Worm (Caenorhabditis elegans) whole organism, midembryonic: ENCODE data around the gene ric-8.

Experiments used
- T22C8.4 ChIP-seq: fragments of 200-800 bp; sonication (Bioruptor generic); IDR thresholded peaks from 2 replicates; pipeline ENCODE4 v1.3.6; 2022; ENCODE audit warnings: missing genetic modification characterization, missing compliant biosample characterization
- cog-1 ChIP-seq: sonication (generic microtip); optimal IDR thresholded peaks from 2 replicates; lab custom pipeline; 2016; ENCODE audit warnings: missing genetic modification characterization, missing compliant biosample characterization
- flt-1 ChIP-seq: fragments of 200-800 bp; sonication (Bioruptor generic); IDR thresholded peaks from 2 replicates; pipeline ENCODE4 v1.3.6; 2022; ENCODE audit warnings: missing genetic modification characterization, missing compliant biosample characterization
- klf-2 ChIP-seq: fragments of 200-800 bp; sonication (Bioruptor generic); conservative IDR thresholded peaks from 2 replicates; pipeline ENCODE4 v1.3.6; 2022; ENCODE audit warnings: missing genetic modification reagents, missing genetic modification characterization, missing compliant biosample characterization
- med-1 ChIP-seq: sonication (generic microtip); optimal IDR thresholded peaks from 2 replicates; lab custom pipeline; 2017; ENCODE audit warnings: missing genetic modification characterization, mild to moderate bottlenecking, missing compliant biosample characterization, antibody characterized with exemption, missing genetic modification reagents; ENCODE audit not compliant: insufficient read depth
- ref-1 ChIP-seq: fragments of 200-800 bp; sonication (Bioruptor generic); conservative IDR thresholded peaks from 2 replicates; pipeline ENCODE4 v1.3.6; 2022; ENCODE audit warnings: missing genetic modification reagents, missing genetic modification characterization, missing compliant biosample characterization
- tab-1 ChIP-seq: fragments of 200-800 bp; sonication (Bioruptor generic); IDR thresholded peaks from 2 replicates; pipeline ENCODE4 v1.3.6; 2022; ENCODE audit warnings: missing genetic modification characterization, missing compliant biosample characterization
- ztf-23 ChIP-seq: fragments of 200-800 bp; sonication (Bioruptor generic); IDR thresholded peaks from 2 replicates; pipeline ENCODE4 v1.3.6; 2022; ENCODE audit warnings: missing genetic modification reagents, missing genetic modification characterization, missing compliant biosample characterization
- ztf-29 ChIP-seq: fragments of 200-800 bp; sonication (Bioruptor generic); IDR thresholded peaks from 2 replicates; pipeline ENCODE4 v1.3.6; 2022; ENCODE audit warnings: missing genetic modification reagents, missing genetic modification characterization, missing compliant biosample characterization

The ric-8 gene

DNA sequence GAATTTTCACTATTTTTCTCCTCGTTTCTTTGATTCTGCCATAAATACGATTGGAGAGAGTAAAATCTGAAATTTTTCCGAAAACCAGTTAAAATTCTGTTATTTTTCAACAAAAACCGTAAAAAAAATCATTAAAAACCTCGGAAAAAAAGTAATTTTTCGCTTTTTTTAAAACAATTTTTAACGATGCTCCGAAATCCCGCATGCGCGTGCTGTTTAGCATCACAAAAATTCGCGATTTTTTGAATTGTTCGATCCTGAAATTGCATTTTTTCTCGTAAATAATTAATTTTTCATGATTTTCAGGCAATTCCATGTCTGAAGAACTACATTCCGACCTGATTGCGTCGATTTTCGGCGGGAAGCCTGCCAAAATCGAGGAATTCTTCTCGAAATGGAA lies at the start of gene ric-8:
Gene ric-8, plus strand, starts transcription at position 301 of the 400 bp plus-strand sequence.
- no peak for TF ChIP-seq ztf-29

DNA sequence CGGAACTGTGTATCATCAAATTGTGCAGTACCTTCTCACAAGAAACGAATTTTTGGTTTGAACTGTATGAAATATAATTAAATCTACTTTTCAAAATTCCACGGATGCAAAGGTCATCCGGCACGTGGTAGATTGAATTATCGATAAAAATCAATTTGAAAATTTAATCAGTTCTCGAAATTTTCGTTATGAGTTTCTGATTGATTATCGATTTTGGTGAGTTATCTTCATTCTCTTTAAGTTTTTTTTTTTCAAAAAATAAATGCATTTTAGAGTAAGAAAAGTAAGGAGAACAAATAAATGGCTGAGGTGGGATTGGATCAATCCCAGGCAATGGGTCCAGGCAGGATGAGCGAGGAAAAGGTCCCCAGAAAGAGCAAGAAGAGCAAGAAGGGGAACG lies 45.4 kb upstream of the ric-8 start, which contains the start of gene Y69A2AR.47:
Gene Y69A2AR.47, plus strand, starts transcription at position 301 of the 400 bp plus-strand sequence.
- TF ChIP-seq cog-1 (tag; lab: Kevin White, UChicago): no peak

DNA sequence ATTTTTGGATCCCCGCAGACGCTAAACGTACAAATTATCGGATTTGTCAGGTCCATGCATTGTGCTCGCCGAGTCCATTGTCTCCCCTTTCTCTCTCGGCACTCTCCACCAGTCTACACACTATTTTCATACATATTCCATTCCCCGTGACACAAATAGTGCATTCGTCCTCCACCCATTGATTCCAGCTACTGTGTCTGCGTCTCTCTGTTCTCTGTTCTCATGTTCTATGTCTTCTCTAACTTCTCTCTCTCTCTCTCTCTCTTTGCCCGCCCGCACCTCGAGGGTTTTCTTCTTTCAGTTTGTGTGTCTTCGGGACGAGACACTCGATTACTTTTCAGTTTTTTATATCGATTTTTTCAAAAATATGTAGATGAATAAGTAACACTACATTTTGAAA lies 43.1 kb upstream of the ric-8 start:
- TF ChIP-seq ref-1 (GFP tag; lab: Robert Waterston, UW) (no peak), T22C8.4 (GFP tag; lab: Robert Waterston, UW) (peak; percentile 9; the same call in 1 of the 2 replicates), ztf-23 (GFP tag; lab: Robert Waterston, UW) (no peak)

DNA sequence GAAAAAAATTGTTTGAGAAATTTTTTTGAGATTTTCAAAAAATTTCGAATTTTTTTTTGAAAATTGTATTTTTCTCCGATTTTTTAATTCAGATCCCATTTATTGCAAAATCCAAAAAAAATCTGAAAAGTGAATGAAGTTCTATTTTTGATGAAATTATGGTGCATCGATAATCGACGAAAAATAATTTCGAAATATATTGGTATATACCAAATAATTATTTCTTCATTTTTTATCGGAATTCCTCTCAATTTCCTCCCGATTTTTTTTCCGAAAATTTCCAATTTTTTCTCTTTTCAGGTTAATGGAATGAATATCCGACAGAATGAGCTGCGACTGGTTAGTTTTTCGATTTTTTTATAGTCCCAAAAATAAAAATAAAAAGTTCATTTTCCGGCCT lies 41.9 kb upstream of the ric-8 start, which contains the start of gene epg-9:
Gene epg-9, plus strand, starts transcription at position 301 of the 400 bp plus-strand sequence.
- TF ChIP-seq ztf-29 (no peak), tab-1 (GFP tag; lab: Robert Waterston, UW) (no peak), ztf-23 (GFP tag; lab: Robert Waterston, UW) (no peak), cog-1 (tag; lab: Kevin White, UChicago) (no peak), klf-2 (GFP tag; lab: Robert Waterston, UW) (no peak), T22C8.4 (GFP tag; lab: Robert Waterston, UW) (no peak), ref-1 (GFP tag; lab: Robert Waterston, UW) (no peak), med-1 (GFP tag; lab: Kevin White, UChicago) (no peak), flt-1 (no peak)

DNA sequence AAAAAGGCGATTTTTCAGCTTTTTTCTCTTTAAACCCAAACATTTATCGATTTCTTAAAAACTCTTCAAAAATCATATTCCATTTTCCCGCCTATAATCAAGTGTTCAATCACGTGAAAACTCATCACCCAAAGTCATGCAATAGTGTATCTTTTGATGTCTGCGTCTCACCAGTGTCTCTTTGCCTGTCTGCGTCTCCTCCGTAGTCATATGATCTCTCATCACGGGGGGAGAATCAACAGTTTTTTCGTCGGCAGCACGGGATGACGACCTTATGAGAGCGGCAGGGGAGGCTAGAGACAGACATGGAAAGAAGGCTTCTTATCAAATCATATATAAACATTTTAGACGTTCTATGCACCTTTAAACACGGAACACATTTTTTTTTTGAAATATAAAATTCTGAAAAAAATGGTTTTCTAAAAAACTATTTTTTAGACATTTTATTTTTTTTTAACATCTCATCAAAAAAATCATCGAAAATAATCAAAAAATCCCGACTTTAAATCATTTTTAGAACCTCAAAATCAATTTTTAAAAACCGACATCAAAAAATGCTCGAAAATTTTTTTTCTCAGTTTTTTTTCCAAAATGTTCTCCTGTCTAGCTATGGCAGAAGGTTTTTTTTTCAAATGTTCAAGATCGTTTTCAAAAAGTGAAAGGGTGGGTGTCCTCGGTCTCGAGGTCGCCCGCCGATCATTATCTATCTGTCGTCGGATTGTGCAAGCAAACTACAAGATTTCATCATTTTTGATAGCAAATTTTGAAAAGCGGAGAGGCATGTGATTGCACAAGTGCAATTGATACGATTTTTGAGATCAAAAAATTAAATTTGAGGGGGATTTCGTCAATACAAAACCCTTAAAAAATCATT lies 40.5 kb upstream of the ric-8 start:
- TF ChIP-seq ref-1 (GFP tag; lab: Robert Waterston, UW): no peak
- TF ChIP-seq ztf-29: no peak
- peak; percentile 43 for TF ChIP-seq cog-1 (tag; lab: Kevin White, UChicago)
- TF ChIP-seq tab-1 (GFP tag; lab: Robert Waterston, UW): no peak
- no peak for TF ChIP-seq med-1 (GFP tag; lab: Kevin White, UChicago)
- peak; percentile 49; the same call in 1 of the 2 replicates for TF ChIP-seq flt-1
- TF ChIP-seq T22C8.4 (GFP tag; lab: Robert Waterston, UW): peak; percentile 7; the same call in 1 of the 2 replicates
- TF ChIP-seq klf-2 (GFP tag; lab: Robert Waterston, UW): 0 out of 2 replicates have a peak, but pooled peaks have one; percentile 9
- 0 out of 2 replicates have a peak, but pooled peaks have one; percentile 54 for TF ChIP-seq ztf-23 (GFP tag; lab: Robert Waterston, UW)

DNA sequence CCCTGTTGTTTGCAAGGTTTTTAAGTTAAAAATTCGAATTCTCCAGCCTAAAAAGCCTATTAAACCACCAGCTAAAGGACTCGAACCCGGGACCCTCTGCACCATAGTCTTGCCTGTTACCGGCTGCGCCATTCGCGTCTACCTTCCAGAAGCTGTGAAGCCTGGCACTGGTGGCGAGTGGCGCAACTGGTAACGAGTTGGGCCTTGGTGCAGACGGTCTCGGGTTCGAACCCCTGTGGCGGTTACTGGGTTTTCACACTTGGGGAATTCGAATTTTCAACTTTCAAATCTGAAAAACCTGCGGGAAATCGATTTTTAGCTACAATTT lies 39.9 kb upstream of the ric-8 start:
- TF ChIP-seq T22C8.4 (GFP tag; lab: Robert Waterston, UW) (no peak), ztf-29 (no peak), klf-2 (GFP tag; lab: Robert Waterston, UW) (no peak), ref-1 (GFP tag; lab: Robert Waterston, UW) (no peak), ztf-23 (GFP tag; lab: Robert Waterston, UW) (no peak)

DNA sequence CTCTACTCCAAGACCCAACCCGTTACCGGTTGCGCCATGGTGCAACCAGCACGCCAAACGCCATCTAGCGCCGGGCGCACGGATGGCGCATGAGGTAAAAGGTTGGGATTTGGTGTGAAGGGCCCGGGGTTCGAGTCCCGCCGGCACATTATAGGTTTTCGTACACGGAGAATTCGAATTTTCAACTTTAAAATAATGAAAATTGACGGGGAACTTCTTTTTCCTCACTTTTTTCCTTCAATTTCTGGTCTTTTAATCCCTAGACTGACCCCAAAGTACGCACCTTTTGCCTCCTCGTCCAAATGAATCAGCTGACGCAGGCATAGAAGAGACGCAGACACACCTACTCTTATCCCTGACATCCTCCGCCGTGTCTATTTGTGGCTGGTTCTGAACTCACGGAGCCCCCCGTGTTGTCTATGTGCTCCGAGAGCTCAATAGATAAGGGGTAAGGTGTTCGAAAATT lies 39.2 kb upstream of the ric-8 start:
- TF ChIP-seq ztf-29: no peak
- no peak for TF ChIP-seq T22C8.4 (GFP tag; lab: Robert Waterston, UW)
- TF ChIP-seq med-1 (GFP tag; lab: Kevin White, UChicago): no peak
- TF ChIP-seq flt-1: no peak
- TF ChIP-seq tab-1 (GFP tag; lab: Robert Waterston, UW): no peak
- no peak for TF ChIP-seq ztf-23 (GFP tag; lab: Robert Waterston, UW)

DNA sequence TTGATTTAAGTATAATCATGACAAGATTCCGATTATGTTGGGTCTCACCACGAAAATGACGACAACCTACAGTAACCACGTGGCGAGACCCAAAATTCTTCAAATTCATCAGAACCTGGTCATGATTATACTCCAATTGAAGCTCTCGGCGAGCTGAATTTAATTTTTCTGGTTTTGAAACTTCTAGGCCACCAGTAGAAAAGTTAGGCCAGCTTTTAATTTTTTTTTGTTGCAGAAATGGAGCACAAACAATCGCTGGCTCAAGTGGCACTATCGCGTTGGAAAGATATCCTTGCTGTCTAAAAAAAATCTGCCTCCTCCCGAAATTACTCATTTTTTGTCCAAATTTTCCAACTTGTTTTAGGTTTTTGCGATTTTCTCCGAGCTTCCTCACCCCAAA lies 36.2 kb upstream of the ric-8 start:
- no peak for TF ChIP-seq ztf-29
- no peak for TF ChIP-seq T22C8.4 (GFP tag; lab: Robert Waterston, UW)
- no peak for TF ChIP-seq tab-1 (GFP tag; lab: Robert Waterston, UW)
- TF ChIP-seq flt-1: no peak
- TF ChIP-seq ref-1 (GFP tag; lab: Robert Waterston, UW): no peak
- no peak for TF ChIP-seq cog-1 (tag; lab: Kevin White, UChicago)
- no peak for TF ChIP-seq ztf-23 (GFP tag; lab: Robert Waterston, UW)
- no peak for TF ChIP-seq klf-2 (GFP tag; lab: Robert Waterston, UW)
- TF ChIP-seq med-1 (GFP tag; lab: Kevin White, UChicago): no peak

DNA sequence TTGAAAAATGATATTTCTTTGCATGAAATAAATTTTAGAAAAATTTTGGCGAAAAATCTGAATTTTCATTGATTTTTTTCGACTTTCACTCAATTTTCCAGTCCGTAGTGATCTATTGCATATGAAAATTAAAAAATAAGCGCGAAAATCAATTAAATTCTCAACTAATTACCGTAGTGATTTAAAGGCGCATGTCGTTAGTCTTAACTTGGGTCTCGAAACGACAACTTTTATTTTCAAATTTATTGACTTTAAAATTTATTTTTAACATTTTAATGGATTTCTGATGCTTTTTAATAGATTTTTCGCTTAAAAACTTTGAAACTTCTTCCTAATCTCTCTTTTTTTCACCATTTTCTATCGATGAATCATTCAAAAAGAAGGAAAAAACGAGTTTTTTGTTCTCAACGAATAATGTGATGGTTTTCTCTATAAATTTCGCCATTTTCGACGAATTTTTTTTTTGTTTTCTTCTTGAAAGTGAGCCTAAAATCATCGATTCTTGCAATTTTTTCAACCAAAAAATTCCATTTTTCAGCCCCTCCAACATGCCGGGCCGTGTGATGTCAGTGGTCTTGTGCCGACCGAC lies 35.2 kb upstream of the ric-8 start, which contains the start of gene vamp-7:
Gene vamp-7, plus strand, starts transcription at position 539 of the 589 bp plus-strand sequence.
- no peak for TF ChIP-seq T22C8.4 (GFP tag; lab: Robert Waterston, UW)
- TF ChIP-seq med-1 (GFP tag; lab: Kevin White, UChicago): no peak
- TF ChIP-seq tab-1 (GFP tag; lab: Robert Waterston, UW): no peak
- TF ChIP-seq ztf-29: no peak
- TF ChIP-seq klf-2 (GFP tag; lab: Robert Waterston, UW): no peak
- no peak for TF ChIP-seq cog-1 (tag; lab: Kevin White, UChicago)
- TF ChIP-seq flt-1: no peak
- no peak for TF ChIP-seq ref-1 (GFP tag; lab: Robert Waterston, UW)
- TF ChIP-seq ztf-23 (GFP tag; lab: Robert Waterston, UW): no peak

DNA sequence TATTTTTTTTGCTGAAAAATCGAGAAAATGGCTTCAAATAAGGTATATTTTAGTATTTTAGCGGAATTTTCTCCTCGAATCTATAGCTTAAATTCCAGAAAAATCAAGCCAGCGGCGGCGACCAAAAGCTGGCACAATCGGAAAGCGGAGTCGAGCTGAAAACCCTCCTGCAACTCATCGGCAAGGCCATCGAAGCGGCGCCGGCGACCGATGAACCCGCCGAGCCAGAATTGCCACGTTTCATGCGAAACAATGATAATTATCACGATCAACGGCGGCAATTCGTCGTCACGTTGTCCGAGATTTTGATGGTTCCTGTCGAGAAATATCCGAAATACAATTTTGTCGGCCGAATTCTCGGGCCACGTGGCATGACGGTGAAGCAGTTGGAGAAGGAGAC lies 32.4 kb upstream of the ric-8 start, which contains the start of gene Y69A2AR.32:
Gene Y69A2AR.32, plus strand, starts transcription at position 28 of the 400 bp plus-strand sequence.
- TF ChIP-seq flt-1 (no peak), tab-1 (GFP tag; lab: Robert Waterston, UW) (no peak), ztf-23 (GFP tag; lab: Robert Waterston, UW) (no peak), T22C8.4 (GFP tag; lab: Robert Waterston, UW) (no peak), klf-2 (GFP tag; lab: Robert Waterston, UW) (no peak), med-1 (GFP tag; lab: Kevin White, UChicago) (no peak), ztf-29 (no peak), ref-1 (GFP tag; lab: Robert Waterston, UW) (no peak), cog-1 (tag; lab: Kevin White, UChicago) (no peak)
